Fruit fly (Drosophila melanogaster) whole organism, embryonic: ENCODE measurements around the gene Gycalpha99B.

ENCODE experiments used
- Antp ChIP-seq: fragments of 200-800 bp; sonication (Bioruptor generic); optimal IDR thresholded peaks from 3 replicates; lab custom pipeline; 2016; ENCODE audit warnings: missing biosample characterization, missing genetic modification characterization
- Atf6 ChIP-seq: fragments of 200-800 bp; sonication (Bioruptor generic); IDR thresholded peaks from 2 replicates; pipeline ENCODE4 v1.3.6; 2022; ENCODE audit warnings: missing biosample characterization, missing genetic modification characterization
- B-H1 ChIP-seq: fragments of 200-800 bp; sonication (Bioruptor generic); IDR thresholded peaks from 3 replicates; pipeline ENCODE4 v1.3.6; 2022; ENCODE audit warnings: missing biosample characterization, missing genetic modification characterization
- CG1024 ChIP-seq: fragments of 200-800 bp; sonication (Bioruptor generic); IDR thresholded peaks from 2 replicates; pipeline ENCODE4 v1.3.6; 2022; ENCODE audit warnings: missing biosample characterization, missing genetic modification characterization
- CG10267 ChIP-seq: fragments of 200-800 bp; sonication (Bioruptor generic); optimal IDR thresholded peaks from 2 replicates; lab custom pipeline; 2018; ENCODE audit warnings: missing biosample characterization, mild to moderate bottlenecking, missing genetic modification characterization, moderate library complexity
- CG10321 ChIP-seq: fragments of 200-800 bp; sonication (Bioruptor generic); IDR thresholded peaks from 2 replicates; pipeline ENCODE4 v1.3.6; 2022; ENCODE audit warnings: missing biosample characterization, missing genetic modification characterization
- CG11085 ChIP-seq: fragments of 200-800 bp; sonication (Bioruptor generic); IDR thresholded peaks from 2 replicates; pipeline ENCODE4 v1.3.6; 2022; ENCODE audit warnings: missing biosample characterization, missing genetic modification characterization
- CG11723 ChIP-seq: fragments of 200-800 bp; sonication (Bioruptor generic); optimal IDR thresholded peaks from 2 replicates; lab custom pipeline; 2017; ENCODE audit warnings: missing biosample characterization, mild to moderate bottlenecking, missing genetic modification characterization
- CG16815 ChIP-seq: fragments of 200-800 bp; sonication (Bioruptor generic); optimal IDR thresholded peaks from 3 replicates; lab custom pipeline; 2017; ENCODE audit warnings: missing biosample characterization, mild to moderate bottlenecking, missing genetic modification characterization
- CG18011 ChIP-seq: fragments of 200-800 bp; sonication (Bioruptor generic); optimal IDR thresholded peaks from 2 replicates; lab custom pipeline; 2017; ENCODE audit warnings: missing biosample characterization, missing genetic modification characterization, mild to moderate bottlenecking, moderate library complexity, missing genotype
- CG1832 ChIP-seq: fragments of 200-800 bp; sonication (Bioruptor generic); optimal IDR thresholded peaks from 2 replicates; lab custom pipeline; 2017; ENCODE audit warnings: missing biosample characterization, mild to moderate bottlenecking, missing genetic modification characterization, inconsistent platforms
- CG2116 ChIP-seq: fragments of 200-800 bp; sonication (Bioruptor generic); optimal IDR thresholded peaks from 3 replicates; lab custom pipeline; 2018; ENCODE audit warnings: missing biosample characterization, mild to moderate bottlenecking, missing genetic modification characterization
- CG3065 ChIP-seq: fragments of 200-800 bp; sonication (Bioruptor generic); optimal IDR thresholded peaks from 2 replicates; lab custom pipeline; 2016; ENCODE audit warnings: missing biosample characterization, missing genetic modification characterization
- CG42726 ChIP-seq: fragments of 200-800 bp; sonication (Bioruptor generic); IDR thresholded peaks from 2 replicates; pipeline ENCODE4 v1.3.6; 2022; ENCODE audit warnings: missing biosample characterization, missing genetic modification characterization; ENCODE audit not compliant: partially characterized antibody
- CG4328 ChIP-seq: fragments of 200-800 bp; sonication (Bioruptor generic); optimal IDR thresholded peaks from 3 replicates; lab custom pipeline; 2017; ENCODE audit warnings: missing biosample characterization, missing genetic modification reagents, missing genetic modification characterization
- CG4404 ChIP-seq: fragments of 200-800 bp; sonication (Bioruptor generic); IDR thresholded peaks from 2 replicates; pipeline ENCODE4 v1.3.6; 2022; ENCODE audit warnings: missing biosample characterization, missing genetic modification characterization
- CG4730 ChIP-seq: fragments of 200-800 bp; sonication (Bioruptor generic); IDR thresholded peaks from 2 replicates; pipeline ENCODE4 v1.3.6; 2022; ENCODE audit warnings: missing biosample characterization, missing genetic modification characterization
- CG4820 ChIP-seq: fragments of 200-800 bp; sonication (Bioruptor generic); optimal IDR thresholded peaks from 3 replicates; lab custom pipeline; 2016; ENCODE audit warnings: missing biosample characterization, missing genetic modification characterization
- CG6683 ChIP-seq: fragments of 200-800 bp; sonication (Bioruptor generic); optimal IDR thresholded peaks from 2 replicates; lab custom pipeline; 2017; ENCODE audit warnings: missing biosample characterization, mild to moderate bottlenecking, missing genetic modification characterization, missing genetic modification reagents
- CG8478 ChIP-seq: fragments of >200 bp; optimal IDR thresholded peaks from 2 replicates; lab custom pipeline; 2018
- CG8924 ChIP-seq: fragments of 200-800 bp; optimal IDR thresholded peaks from 3 replicates; lab custom pipeline; 2019; ENCODE audit warnings: missing biosample characterization, mild to moderate bottlenecking, missing genetic modification characterization, moderate library complexity
- CG9932 ChIP-seq: fragments of 200-800 bp; sonication (Bioruptor generic); IDR thresholded peaks from 2 replicates; pipeline ENCODE4 v1.3.6; 2022; ENCODE audit warnings: missing biosample characterization, missing genetic modification characterization
- E2f2 ChIP-seq: fragments of 200-800 bp; sonication (Bioruptor generic); IDR thresholded peaks from 2 replicates; pipeline ENCODE4 v1.3.6; 2022; ENCODE audit warnings: missing biosample characterization, missing genetic modification characterization
- Fer2 ChIP-seq: fragments of 200-800 bp; sonication (Bioruptor generic); optimal IDR thresholded peaks from 2 replicates; lab custom pipeline; 2018; ENCODE audit warnings: missing biosample characterization, mild to moderate bottlenecking, missing genetic modification characterization, moderate library complexity
- H2.0 ChIP-seq: fragments of 200-800 bp; sonication (Bioruptor generic); IDR thresholded peaks from 2 replicates; pipeline ENCODE4 v1.3.6; 2022; ENCODE audit warnings: missing biosample characterization, missing genetic modification characterization
- HLHmδ ChIP-seq: fragments of 200-800 bp; sonication (Bioruptor generic); optimal IDR thresholded peaks from 2 replicates; lab custom pipeline; 2018; ENCODE audit warnings: missing biosample characterization, mild to moderate bottlenecking, missing genetic modification characterization, moderate library complexity
- Hmr ChIP-seq: fragments of 200-800 bp; sonication (Bioruptor generic); optimal IDR thresholded peaks from 3 replicates; lab custom pipeline; 2017; ENCODE audit warnings: mild to moderate bottlenecking, missing biosample characterization, missing genetic modification reagents, missing genetic modification characterization
- MTF-1 ChIP-seq: fragments of 200-800 bp; sonication (Bioruptor generic); optimal IDR thresholded peaks from 2 replicates; lab custom pipeline; 2018; ENCODE audit warnings: missing biosample characterization, mild to moderate bottlenecking, missing genetic modification characterization, borderline replicate concordance
- Opbp ChIP-seq: fragments of 200-800 bp; sonication (Bioruptor generic); IDR thresholded peaks from 3 replicates; pipeline ENCODE4 v1.3.6; 2022; ENCODE audit warnings: missing biosample characterization, missing genetic modification characterization; ENCODE audit not compliant: partially characterized antibody
- Ravus ChIP-seq: fragments of 200-800 bp; sonication (Bioruptor generic); IDR thresholded peaks from 2 replicates; pipeline ENCODE4 v1.3.6; 2022; ENCODE audit warnings: missing biosample characterization, missing genetic modification characterization
- Scr ChIP-seq: fragments of 200-800 bp; sonication (Bioruptor generic); IDR thresholded peaks from 2 replicates; pipeline ENCODE4 v1.3.6; 2022; ENCODE audit warnings: missing biosample characterization, missing genetic modification characterization; ENCODE audit not compliant: partially characterized antibody
- Sox102F ChIP-seq: fragments of 200-800 bp; sonication (Bioruptor generic); optimal IDR thresholded peaks from 2 replicates; lab custom pipeline; 2018; ENCODE audit warnings: missing biosample characterization, mild to moderate bottlenecking, missing genetic modification characterization, moderate library complexity
- Tbp ChIP-seq: fragments of >200 bp; optimal IDR thresholded peaks from 2 replicates; lab custom pipeline; 2018; ENCODE audit warnings: missing biosample characterization, missing genetic modification characterization
- ac ChIP-seq: fragments of 200-800 bp; sonication (Bioruptor generic); optimal IDR thresholded peaks from 3 replicates; lab custom pipeline; 2017; ENCODE audit warnings: missing biosample characterization, mild to moderate bottlenecking, missing genetic modification characterization
- amos ChIP-seq: fragments of 200-800 bp; sonication (Bioruptor generic); IDR thresholded peaks from 2 replicates; pipeline ENCODE4 v1.3.6; 2022; ENCODE audit warnings: missing biosample characterization, missing genetic modification characterization; ENCODE audit not compliant: partially characterized antibody
- bbx ChIP-seq: fragments of 200-800 bp; sonication (Bioruptor generic); IDR thresholded peaks from 2 replicates; pipeline ENCODE4 v1.3.6; 2022; ENCODE audit warnings: missing biosample characterization, missing genetic modification characterization; ENCODE audit not compliant: partially characterized antibody
- bowl ChIP-seq: fragments of 200-800 bp; sonication (Bioruptor generic); IDR thresholded peaks from 2 replicates; pipeline ENCODE4 v1.3.6; 2022; ENCODE audit warnings: missing biosample characterization, missing genetic modification characterization
- croc ChIP-seq: fragments of 200-800 bp; sonication (Bioruptor generic); conservative IDR thresholded peaks from 3 replicates; pipeline ENCODE4 v1.3.6; 2022; ENCODE audit warnings: missing biosample characterization, missing genetic modification characterization
- emc ChIP-seq: fragments of 200-800 bp; sonication (Bioruptor generic); optimal IDR thresholded peaks from 2 replicates; lab custom pipeline; 2016; ENCODE audit warnings: missing biosample characterization, missing genetic modification characterization
- eve ChIP-seq, 2 experiments: fragments of >200 bp; optimal IDR thresholded peaks; 2 replicates each; lab custom pipeline; 2017; ENCODE audit warnings: missing biosample characterization in 2 of 2, missing genetic modification characterization in 2 of 2
- grn ChIP-seq: fragments of 200-800 bp; sonication (Bioruptor generic); optimal IDR thresholded peaks from 3 replicates; lab custom pipeline; 2017; ENCODE audit warnings: missing biosample characterization, missing genetic modification characterization
- ham ChIP-seq: fragments of 200-800 bp; sonication (Bioruptor generic); IDR thresholded peaks from 2 replicates; pipeline ENCODE4 v1.3.6; 2022; ENCODE audit warnings: missing biosample characterization, missing genetic modification characterization
- hb ChIP-seq: fragments of 200-800 bp; sonication (Bioruptor generic); IDR thresholded peaks from 3 replicates; pipeline ENCODE4 v1.3.6; 2022; ENCODE audit warnings: missing biosample characterization, missing genetic modification characterization; ENCODE audit not compliant: partially characterized antibody
- jigr1 ChIP-seq: fragments of 200-800 bp; sonication (Bioruptor generic); IDR thresholded peaks from 3 replicates; pipeline ENCODE4 v1.3.6; 2022; ENCODE audit warnings: missing biosample characterization, missing genetic modification characterization
- kah ChIP-seq: fragments of 200-800 bp; sonication (Bioruptor generic); optimal IDR thresholded peaks from 2 replicates; lab custom pipeline; 2018; ENCODE audit warnings: missing biosample characterization, mild to moderate bottlenecking, missing genetic modification characterization
- lola ChIP-seq, 3 experiments: fragments of >200 bp in 2 of 3; fragments of 200-800 bp in 1 of 3; sonication (Bioruptor generic) in 1 of 3; optimal IDR thresholded peaks; 2 replicates each; lab custom pipeline; 2017 to 2019; ENCODE audit warnings: missing biosample characterization in 3 of 3, missing genetic modification characterization in 3 of 3, mild to moderate bottlenecking in 1 of 3, moderate library complexity in 1 of 3
- pho ChIP-seq: fragments of 200-800 bp; sonication (Bioruptor generic); optimal IDR thresholded peaks from 2 replicates; lab custom pipeline; 2016; ENCODE audit warnings: missing biosample characterization, missing genetic modification characterization
- ranshi ChIP-seq: fragments of 200-800 bp; sonication (Bioruptor generic); IDR thresholded peaks from 2 replicates; pipeline ENCODE4 v1.3.6; 2022; ENCODE audit warnings: missing biosample characterization, missing genetic modification characterization
- seq ChIP-seq: fragments of 200-800 bp; sonication (Bioruptor generic); IDR thresholded peaks from 2 replicates; pipeline ENCODE4 v1.3.6; 2022; ENCODE audit warnings: missing biosample characterization, missing genetic modification characterization
- trem ChIP-seq: fragments of 200-800 bp; optimal IDR thresholded peaks from 3 replicates; lab custom pipeline; 2019; ENCODE audit warnings: missing biosample characterization, mild to moderate bottlenecking, missing genetic modification characterization, moderate library complexity
- unpg ChIP-seq: fragments of 200-800 bp; sonication (Bioruptor generic); optimal IDR thresholded peaks from 3 replicates; lab custom pipeline; 2018; ENCODE audit warnings: missing biosample characterization, mild to moderate bottlenecking, missing genetic modification characterization, moderate library complexity
- zen2 ChIP-seq: fragments of 200-800 bp; sonication (Bioruptor generic); IDR thresholded peaks from 3 replicates; pipeline ENCODE4 v1.3.6; 2022; ENCODE audit warnings: missing biosample characterization, missing genetic modification characterization; ENCODE audit not compliant: partially characterized antibody

Gycalpha99B gene

DNA sequence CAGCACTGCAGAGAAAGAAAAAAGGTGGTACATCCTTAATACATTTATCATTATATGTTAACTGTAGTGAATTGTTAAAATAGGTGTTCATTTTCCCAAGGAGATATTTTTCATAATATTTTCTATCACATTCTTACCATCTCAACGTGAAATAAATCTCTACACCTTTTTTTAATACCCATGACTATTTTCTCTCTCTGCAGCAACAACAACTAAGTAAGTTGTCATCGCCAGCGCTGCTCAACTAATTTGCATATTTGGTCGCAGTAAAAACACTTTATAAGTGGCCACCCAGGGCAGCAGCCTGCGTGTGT is 8.2 kb downstream of the Gycalpha99B start (continued):
- TF ChIP-seq CG1024 (no peak), Antp (GFP tag; lab: Kevin White, UChicago) (no peak), grn (GFP tag; lab: Kevin White, UChicago) (no peak), CG4820 (GFP tag; lab: Kevin White, UChicago) (peak; percentile 24), MTF-1 (GFP tag; lab: Kevin White, UChicago) (no peak), kah (no peak), CG18011 (no peak), ac (no peak), emc (no peak), eve (GFP tag; optimal IDR thresholded peaks at IDR 0.05; lab: Kevin White, UChicago) (no peak), jigr1 (no peak), CG4328 (GFP tag; lab: Kevin White, UChicago) (no peak), croc (GFP tag; lab: Robert Waterston, UW) (peak; percentile 41; the same call in 1 of the 3 replicates), Tbp (GFP tag; lab: Kevin White, UChicago) (no peak), trem (tag; lab: Kevin White, UChicago) (peak; percentile 39), Ravus (GFP tag; lab: Robert Waterston, UW) (no peak), ranshi (GFP tag; lab: Robert Waterston, UW) (0 out of 2 replicates have a peak, but pooled peaks have one; percentile 34), hb (GFP tag; lab: Robert Waterston, UW) (no peak), CG4730 (GFP tag; lab: Robert Waterston, UW) (no peak), CG16815 (no peak), bowl (GFP tag; lab: Robert Waterston, UW) (no peak), HLHmδ (GFP tag; lab: Kevin White, UChicago) (no peak), Scr (GFP tag; lab: Robert Waterston, UW) (no peak), CG8924 (tag; lab: Kevin White, UChicago) (peak; percentile 37), CG9932 (GFP tag; lab: Robert Waterston, UW) (no peak), E2f2 (GFP tag; lab: Robert Waterston, UW) (no peak), CG3065 (no peak), CG2116 (no peak), B-H1 (GFP tag; lab: Robert Waterston, UW) (no peak), pho (GFP tag; lab: Kevin White, UChicago) (no peak), ham (GFP tag; lab: Robert Waterston, UW) (no peak), CG4404 (GFP tag; lab: Robert Waterston, UW) (no peak), H2.0 (GFP tag; lab: Robert Waterston, UW) (no peak), CG11085 (GFP tag; lab: Robert Waterston, UW) (no peak), Atf6 (GFP tag; lab: Robert Waterston, UW) (no peak)

dm6 chr3R:29690960-29691527 is 8.7 kb downstream of the Gycalpha99B start:
- TF ChIP-seq lola (GFP tag; optimal IDR thresholded peaks at IDR 0.05; lab: Kevin White, UChicago), result no peak
- TF ChIP-seq Fer2 (tag; lab: Kevin White, UChicago), result no peak
- no peak for TF ChIP-seq CG11085 (GFP tag; lab: Robert Waterston, UW)
- no peak for TF ChIP-seq Sox102F (GFP tag; lab: Kevin White, UChicago)
- peak; percentile 4 for TF ChIP-seq CG8478 (lab: Kevin White, UChicago)
- TF ChIP-seq Opbp, result no peak
- peak; percentile 59; the same call in 1 of the 2 replicates for TF ChIP-seq seq (GFP tag; lab: Robert Waterston, UW)
- TF ChIP-seq Hmr (GFP tag; lab: Kevin White, UChicago), result no peak
- TF ChIP-seq CG10267 (tag; lab: Kevin White, UChicago), result no peak
- TF ChIP-seq CG10321 (GFP tag; lab: Robert Waterston, UW), result peak; percentile 82
- no peak for TF ChIP-seq CG11723 (GFP tag; lab: Kevin White, UChicago)
- no peak for TF ChIP-seq unpg (GFP tag; lab: Kevin White, UChicago)
- TF ChIP-seq CG42726 (GFP tag; lab: Robert Waterston, UW), result no peak
- 0 out of 3 replicates have a peak, but pooled peaks have one; percentile 37 for TF ChIP-seq zen2 (GFP tag; lab: Robert Waterston, UW)
- TF ChIP-seq amos (GFP tag; lab: Robert Waterston, UW), result no peak
- peak; percentile 93 for TF ChIP-seq CG1832
- TF ChIP-seq CG6683 (GFP tag; lab: Kevin White, UChicago), result no peak
- no peak for TF ChIP-seq bbx (GFP tag; lab: Robert Waterston, UW)
